Worm (Caenorhabditis elegans) whole organism, L4 larva: Measurements from ENCODE around the gene vit-6.

Source experiments
- T26A8.4 ChIP-seq: fragments of 200-800 bp; sonication (Bioruptor generic); IDR thresholded peaks from 2 replicates; pipeline ENCODE4 v1.3.6; 2022; ENCODE audit warnings: missing genetic modification characterization, missing compliant biosample characterization
- aha-1 ChIP-seq: fragments of 150-350 bp; peaks from one replicate; lab custom pipeline; 2014; ENCODE audit warnings: missing biosample characterization, missing genetic modification characterization
- arid-1 ChIP-seq: fragments of 200-800 bp; sonication (Bioruptor generic); conservative IDR thresholded peaks from 2 replicates; pipeline ENCODE4 v1.3.6; 2022; ENCODE audit warnings: missing genetic modification reagents, missing genetic modification characterization, missing compliant biosample characterization
- attf-4 ChIP-seq: sonication (generic microtip); optimal IDR thresholded peaks from 3 replicates; lab custom pipeline; 2017; ENCODE audit warnings: missing biosample characterization, missing genetic modification characterization
- ceh-62 ChIP-seq: sonication (generic microtip); optimal IDR thresholded peaks from 2 replicates; lab custom pipeline; 2017; ENCODE audit warnings: missing biosample characterization, missing genetic modification characterization
- ctbp-1 ChIP-seq: fragments of 200-800 bp; sonication (Bioruptor generic); IDR thresholded peaks from 2 replicates; pipeline ENCODE4 v1.3.6; 2022; ENCODE audit warnings: missing genetic modification reagents, missing genetic modification characterization, missing compliant biosample characterization
- daf-16 ChIP-seq, 3 experiments: sonication (generic microtip); optimal IDR thresholded peaks; 2 replicates each; lab custom pipeline; 2016 to 2017; ENCODE audit warnings: missing genetic modification characterization in 3 of 3, missing genetic modification reagents in 3 of 3, mild to moderate bottlenecking in 2 of 3, missing compliant biosample characterization in 2 of 3, missing biosample characterization in 1 of 3, moderate library complexity in 1 of 3
- daf-19 ChIP-seq: fragments of 200-800 bp; sonication (Bioruptor generic); conservative IDR thresholded peaks from 2 replicates; pipeline ENCODE4 v1.3.6; 2022; ENCODE audit warnings: missing genetic modification characterization, missing compliant biosample characterization
- daf-8 ChIP-seq: fragments of 200-800 bp; sonication (Bioruptor generic); IDR thresholded peaks from 2 replicates; pipeline ENCODE4 v1.3.6; 2022; ENCODE audit warnings: missing genetic modification characterization, missing compliant biosample characterization
- dmd-9 ChIP-seq: fragments of 200-800 bp; sonication (Bioruptor generic); IDR thresholded peaks from 2 replicates; pipeline ENCODE4 v1.3.6; 2022; ENCODE audit warnings: missing genetic modification reagents, missing genetic modification characterization, missing compliant biosample characterization
- dpl-1 ChIP-seq: fragments of 150-350 bp; optimal IDR thresholded peaks from 2 replicates; lab custom pipeline; 2014; ENCODE audit warnings: missing biosample characterization, missing genetic modification reagents, missing genetic modification characterization
- dve-1 ChIP-seq: sonication (generic microtip); optimal IDR thresholded peaks from 2 replicates; lab custom pipeline; 2017; ENCODE audit warnings: antibody characterized with exemption, mild to moderate bottlenecking, missing genetic modification characterization, missing compliant biosample characterization; ENCODE audit not compliant: insufficient read depth
- egl-43 ChIP-seq: fragments of 200-800 bp; sonication (Bioruptor generic); IDR thresholded peaks from 2 replicates; pipeline ENCODE4 v1.3.6; 2022; ENCODE audit warnings: missing genetic modification reagents, missing genetic modification characterization, missing compliant biosample characterization
- gei-8 ChIP-seq: fragments of 200-800 bp; sonication (Bioruptor generic); optimal IDR thresholded peaks from 2 replicates; lab custom pipeline; 2018; ENCODE audit warnings: mild to moderate bottlenecking, missing genetic modification characterization, missing compliant biosample characterization
- hif-1 ChIP-seq, 2 experiments: sonication (generic microtip); optimal IDR thresholded peaks; 2 replicates each; lab custom pipeline; 2016 to 2017; ENCODE audit warnings: missing compliant biosample characterization in 2 of 2, missing genetic modification characterization in 2 of 2, missing genetic modification reagents in 2 of 2, missing genotype in 2 of 2, mild to moderate bottlenecking in 1 of 2
- hlh-11 ChIP-seq: fragments of 200-800 bp; sonication (Bioruptor generic); optimal IDR thresholded peaks from 2 replicates; lab custom pipeline; 2018; ENCODE audit warnings: mild to moderate bottlenecking, missing genetic modification characterization, missing compliant biosample characterization
- mdl-1 ChIP-seq, 2 experiments: fragments of 150-350 bp in 1 of 2; sonication (generic microtip) in 1 of 2; optimal IDR thresholded peaks; 2 replicates each; lab custom pipeline; 2014 to 2017; ENCODE audit warnings: missing biosample characterization in 2 of 2, missing genetic modification characterization in 2 of 2
- mep-1 ChIP-seq: fragments of 150-350 bp; sonication (generic microtip); optimal IDR thresholded peaks from 3 replicates; lab custom pipeline; 2014; ENCODE audit warnings: missing biosample characterization, missing genetic modification characterization
- nhr-10 ChIP-seq: fragments of 150-350 bp; optimal IDR thresholded peaks from 2 replicates; lab custom pipeline; 2014; ENCODE audit warnings: missing biosample characterization, missing genetic modification characterization
- nhr-25 ChIP-seq: sonication (generic microtip); optimal IDR thresholded peaks from 2 replicates; lab custom pipeline; 2017; ENCODE audit warnings: missing genetic modification characterization, mild to moderate bottlenecking, missing compliant biosample characterization, antibody characterized with exemption, moderate library complexity, borderline replicate concordance; ENCODE audit not compliant: insufficient read depth
- nhr-28 ChIP-seq: fragments of 150-350 bp; optimal IDR thresholded peaks from 2 replicates; lab custom pipeline; 2014; ENCODE audit warnings: missing biosample characterization, missing genetic modification characterization
- nhr-41 ChIP-seq: fragments of 200-800 bp; sonication (Bioruptor generic); IDR thresholded peaks from 2 replicates; pipeline ENCODE4 v1.3.6; 2022; ENCODE audit warnings: missing genetic modification reagents, missing genetic modification characterization, missing compliant biosample characterization
- nhr-48 ChIP-seq: sonication (generic microtip); optimal IDR thresholded peaks from 2 replicates; lab custom pipeline; 2016; ENCODE audit warnings: mild to moderate bottlenecking, missing genetic modification characterization, missing compliant biosample characterization
- nhr-6 ChIP-seq: fragments of 150-350 bp; optimal IDR thresholded peaks from 2 replicates; lab custom pipeline; 2014; ENCODE audit warnings: missing biosample characterization, missing genetic modification characterization
- nhr-76 ChIP-seq: fragments of 150-350 bp; optimal IDR thresholded peaks from 2 replicates; lab custom pipeline; 2014; ENCODE audit warnings: missing biosample characterization, missing genetic modification characterization
- nhr-77 ChIP-seq: fragments of 150-350 bp; optimal IDR thresholded peaks from 2 replicates; lab custom pipeline; 2014; ENCODE audit warnings: missing biosample characterization, missing genetic modification characterization
- pha-4 ChIP-seq, 2 experiments: fragments of 150-350 bp in 1 of 2; fragments of 200-800 bp in 1 of 2; sonication (Bioruptor generic) in 1 of 2; IDR thresholded peaks in 1 of 2; optimal IDR thresholded peaks in 1 of 2; 2 replicates each; pipeline versions ENCODE4 v1.3.6 to Lab custom; 2014 to 2022; ENCODE audit warnings: missing genetic modification characterization in 2 of 2, missing genetic modification reagents in 2 of 2, missing biosample characterization in 1 of 2, missing compliant biosample characterization in 1 of 2
- pqm-1 ChIP-seq: sonication (generic microtip); optimal IDR thresholded peaks from 2 replicates; lab custom pipeline; 2017; ENCODE audit warnings: missing biosample characterization, missing genetic modification characterization
- rbr-2 ChIP-seq: sonication (generic microtip); optimal IDR thresholded peaks from 2 replicates; lab custom pipeline; 2016; ENCODE audit warnings: missing genotype, missing genetic modification characterization, missing compliant biosample characterization
- snpc-1.2 ChIP-seq: fragments of 200-800 bp; sonication (Bioruptor generic); IDR thresholded peaks from 2 replicates; pipeline ENCODE4 v1.3.6; 2022; ENCODE audit warnings: missing genetic modification reagents, missing genetic modification characterization, missing compliant biosample characterization
- snpc-4 ChIP-seq: fragments of 150-350 bp; optimal IDR thresholded peaks from 2 replicates; lab custom pipeline; 2014; ENCODE audit warnings: missing biosample characterization, missing genetic modification characterization
- unc-62 ChIP-seq, 3 experiments: fragments of 150-350 bp in 1 of 3; sonication (generic microtip); optimal IDR thresholded peaks in 2 of 3; peaks in 1 of 3; 1 replicate in 1 of 3; 2 replicates in 2 of 3; lab custom pipeline; 2014 to 2017; ENCODE audit warnings: missing biosample characterization in 3 of 3, missing genetic modification characterization in 3 of 3, missing genetic modification reagents in 3 of 3, missing genotype in 1 of 3
- zfp-2 ChIP-seq: sonication (generic microtip); optimal IDR thresholded peaks from 2 replicates; lab custom pipeline; 2016; ENCODE audit warnings: mild to moderate bottlenecking, missing genetic modification characterization, missing compliant biosample characterization
- zip-11 ChIP-seq: fragments of 200-800 bp; sonication (Bioruptor generic); IDR thresholded peaks from 2 replicates; pipeline ENCODE4 v1.3.6; 2022; ENCODE audit warnings: missing genetic modification characterization, missing compliant biosample characterization
- ztf-7 ChIP-seq: fragments of 150-350 bp; optimal IDR thresholded peaks from 2 replicates; lab custom pipeline; 2014; ENCODE audit warnings: missing biosample characterization, missing genetic modification characterization

vit-6 gene

ce11 chrIV:8252856-8253255 is 8.1 kb upstream of the vit-6 start (continued):
- TF ChIP-seq pqm-1 (tag; lab: Kevin White, UChicago) (peak; percentile 46), nhr-77 (tag; lab: Kevin White, UChicago) (peak; percentile 6), aha-1 (tag; lab: Kevin White, UChicago) (peak; percentile 95), daf-8 (GFP tag; lab: Robert Waterston, UW) (0 out of 2 replicates have a peak, but pooled peaks have one; percentile 45), pha-4 (GFP tag; IDR thresholded peaks at IDR 0.05; lab: Robert Waterston, UW) (peak; percentile 95), pha-4 (tag; optimal IDR thresholded peaks at IDR 0.05; lab: Kevin White, UChicago) (no peak), ctbp-1 (GFP tag; lab: Robert Waterston, UW) (no peak; the same call in 1 of the 2 replicates), hif-1 (tag; optimal IDR thresholded peaks at IDR 0.05; lab: Kevin White, UChicago) (peak in 1 of 2 experiments; percentile 54), T26A8.4 (GFP tag; lab: Robert Waterston, UW) (peak; percentile 80), mdl-1 (tag; optimal IDR thresholded peaks at IDR 0.05; lab: Kevin White, UChicago) (peak; percentile 1 to 71), snpc-1.2 (peak; percentile 93; the same call in 1 of the 2 replicates), egl-43 (GFP tag; lab: Robert Waterston, UW) (no peak; the same call in 1 of the 2 replicates), snpc-4 (no peak), attf-4 (tag; lab: Kevin White, UChicago) (no peak), unc-62 (GFP tag; optimal IDR thresholded peaks at IDR 0.05 in 1 of 2; lab: Kevin White, UChicago) (no peak), unc-62 (tag; optimal IDR thresholded peaks at IDR 0.05; lab: Kevin White, UChicago) (no peak), nhr-6 (tag; lab: Kevin White, UChicago) (peak; percentile 25), dmd-9 (0 out of 2 replicates have a peak, but pooled peaks have one; percentile 49), mep-1 (peak; percentile 84), arid-1 (peak; percentile 92), dve-1 (tag; lab: Kevin White, UChicago) (peak; percentile 73), dpl-1 (no peak), zfp-2 (tag; lab: Kevin White, UChicago) (peak; percentile 56), rbr-2 (tag; lab: Kevin White, UChicago) (peak; percentile 72), nhr-41 (GFP tag; lab: Robert Waterston, UW) (peak; percentile 78), daf-19 (GFP tag; lab: Robert Waterston, UW) (peak; percentile 93), nhr-25 (tag; lab: Kevin White, UChicago) (no peak), gei-8 (GFP tag; lab: Kevin White, UChicago) (peak; percentile 63), daf-16 (GFP tag; optimal IDR thresholded peaks at IDR 0.05; lab: Kevin White, UChicago) (peak; percentile 37 to 90), daf-16 (tag; optimal IDR thresholded peaks at IDR 0.05; lab: Kevin White, UChicago) (peak; percentile 76), zip-11 (peak; percentile 79), ztf-7 (tag; lab: Kevin White, UChicago) (no peak)

ce11 chrIV:8254193-8254592 is 6.8 kb upstream of the vit-6 start:
- TF ChIP-seq gei-8 (GFP tag; lab: Kevin White, UChicago) (no peak), aha-1 (tag; lab: Kevin White, UChicago) (peak; percentile 90), ceh-62 (no peak), nhr-28 (peak; percentile 24), dpl-1 (no peak), nhr-76 (tag; lab: Kevin White, UChicago) (no peak), nhr-48 (tag; lab: Kevin White, UChicago) (peak; percentile 66), hlh-11 (peak; percentile 59)

- TF ChIP-seq nhr-10 (tag; lab: Kevin White, UChicago) (no peak), zip-11 (no peak), pqm-1 (tag; lab: Kevin White, UChicago) (peak; percentile 32), nhr-28 (peak; percentile 64), dve-1 (tag; lab: Kevin White, UChicago) (peak; percentile 34)
These were observed 5.7 kb upstream of the vit-6 start for ce11 chrIV:8255221-8255620.
